Worm (Caenorhabditis elegans) whole organism, L4 larva: ENCODE data around the gene B0250.18.

ENCODE experiments used
- dmd-8 ChIP-seq: fragments of 200-800 bp; sonication (Bioruptor generic); IDR thresholded peaks from 2 replicates; pipeline ENCODE4 v1.3.6; 2022; ENCODE audit warnings: missing genetic modification characterization, missing compliant biosample characterization
- lin-13 ChIP-seq: fragments of 150-350 bp; optimal IDR thresholded peaks from 2 replicates; lab custom pipeline; 2014; ENCODE audit warnings: missing biosample characterization, missing genetic modification reagents, missing genetic modification characterization
- lin-39 ChIP-seq: fragments of 150-350 bp; optimal IDR thresholded peaks from 2 replicates; lab custom pipeline; 2014; ENCODE audit warnings: missing biosample characterization, missing genetic modification reagents, missing genetic modification characterization
- lir-3 ChIP-seq: sonication (generic microtip); optimal IDR thresholded peaks from 2 replicates; lab custom pipeline; 2016; ENCODE audit warnings: mild to moderate bottlenecking, missing genetic modification characterization, missing compliant biosample characterization
- mep-1 ChIP-seq: fragments of 150-350 bp; sonication (generic microtip); optimal IDR thresholded peaks from 3 replicates; lab custom pipeline; 2014; ENCODE audit warnings: missing biosample characterization, missing genetic modification characterization
- nhr-11 ChIP-seq: fragments of 150-350 bp; optimal IDR thresholded peaks from 2 replicates; lab custom pipeline; 2014; ENCODE audit warnings: missing biosample characterization, missing genetic modification characterization
- nhr-111 ChIP-seq: fragments of 200-800 bp; sonication (Bioruptor generic); optimal IDR thresholded peaks from 2 replicates; lab custom pipeline; 2018; ENCODE audit warnings: mild to moderate bottlenecking, missing genetic modification characterization, missing compliant biosample characterization
- sdz-12 ChIP-seq: fragments of 200-800 bp; sonication (Bioruptor generic); optimal IDR thresholded peaks from 2 replicates; lab custom pipeline; 2018; ENCODE audit warnings: mild to moderate bottlenecking, missing genetic modification characterization, missing compliant biosample characterization
- zag-1 ChIP-seq: fragments of 150-350 bp; optimal IDR thresholded peaks from 2 replicates; lab custom pipeline; 2014; ENCODE audit warnings: missing biosample characterization, missing genetic modification characterization

DNA sequence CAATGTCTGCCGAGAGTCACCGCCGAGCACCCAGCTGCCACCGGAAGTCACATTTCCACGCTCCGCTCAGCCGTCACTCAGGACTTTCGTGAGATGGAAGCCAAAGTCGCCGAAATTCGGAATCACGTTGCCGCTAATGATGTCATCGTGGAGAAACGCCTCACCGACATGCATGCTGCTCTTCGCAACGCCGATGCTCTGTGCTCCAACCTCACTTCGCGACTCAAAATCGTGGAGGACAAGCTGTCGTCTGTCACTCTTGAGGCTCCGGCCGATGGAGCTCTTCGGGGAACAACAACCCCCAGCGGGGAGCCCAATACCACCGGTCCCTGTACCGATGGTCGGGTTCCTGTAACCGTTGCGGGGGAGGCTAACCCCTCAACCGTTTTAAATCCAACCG, 45.8 kb upstream of the B0250.18 start:
- no peak for TF ChIP-seq zag-1
- TF ChIP-seq nhr-11 (tag; lab: Kevin White, UChicago): no peak
- TF ChIP-seq sdz-12: no peak
- TF ChIP-seq mep-1 (tag; lab: Kevin White, UChicago): no peak
- no peak for TF ChIP-seq nhr-111 (GFP tag; lab: Kevin White, UChicago)
- TF ChIP-seq dmd-8 (GFP tag; lab: Robert Waterston, UW): no peak
- TF ChIP-seq lin-13 (GFP tag; lab: Kevin White, UChicago): no peak
- TF ChIP-seq lin-39 (tag; lab: Kevin White, UChicago): no peak
- no peak for TF ChIP-seq lir-3 (tag; lab: Kevin White, UChicago)
